Fruit fly (Drosophila melanogaster): ENCODE results near the gene Hmgcr.

Hmgcr gene

dm6 chr3R:23709508-23710208 is 23.5 kb upstream of the Hmgcr start, which contains the start of gene CG10301 (continued):
- no peak for TF ChIP-seq Scr (GFP tag; IDR thresholded peaks at IDR 0.05; ENCODE audit: partially characterized antibody)
- peak; percentile 56 for TF ChIP-seq ATbp (GFP tag; optimal IDR thresholded peaks at IDR 0.05)
- no peak for TF ChIP-seq maf-S (GFP tag; optimal IDR thresholded peaks at IDR 0.05)
- peak; percentile 45 for TF ChIP-seq nerfin-1 (tag; optimal IDR thresholded peaks at IDR 0.05)
- TF ChIP-seq Sox102F (GFP tag; optimal IDR thresholded peaks at IDR 0.05) = peak; percentile 70
- TF ChIP-seq gt (GFP tag; IDR thresholded peaks at IDR 0.05) = 0 out of 2 replicates have a peak, but pooled peaks have one; percentile 31
- TF ChIP-seq CG8281 (tag; optimal IDR thresholded peaks at IDR 0.05) = no peak
- TF ChIP-seq CG17612 (GFP tag; IDR thresholded peaks at IDR 0.05) = no peak
- TF ChIP-seq CG11504 (tag; optimal IDR thresholded peaks at IDR 0.05) = peak; percentile 67
- TF ChIP-seq emc (GFP tag; optimal IDR thresholded peaks at IDR 0.05) = no peak
- no peak for TF ChIP-seq CG11398 (GFP tag; optimal IDR thresholded peaks at IDR 0.05)
- TF ChIP-seq twi (tag; optimal IDR thresholded peaks at IDR 0.05) = peak; percentile 53
- TF ChIP-seq CG16815 (GFP tag; optimal IDR thresholded peaks at IDR 0.05) = peak; percentile 63
- peak; percentile 43 for TF ChIP-seq Abd-B (GFP tag; optimal IDR thresholded peaks at IDR 0.05)
- TF ChIP-seq h (optimal IDR thresholded peaks at IDR 0.05) = no peak
- no peak for TF ChIP-seq pb (GFP tag; optimal IDR thresholded peaks at IDR 0.05)
- no peak for TF ChIP-seq D (optimal IDR thresholded peaks at IDR 0.05)
- peak; percentile 61 for TF ChIP-seq D (GFP tag; optimal IDR thresholded peaks at IDR 0.05)
- peak; percentile 44 for TF ChIP-seq Usf (GFP tag; optimal IDR thresholded peaks at IDR 0.05)
- TF ChIP-seq CG42726 (GFP tag; IDR thresholded peaks at IDR 0.05; ENCODE audit: partially characterized antibody) = no peak
- TF ChIP-seq pum (GFP tag; optimal IDR thresholded peaks at IDR 0.05) = no peak
- TF ChIP-seq CG18476 (GFP tag; optimal IDR thresholded peaks at IDR 0.05) = peak; percentile 32
- no peak for TF ChIP-seq CG13624 (GFP tag; optimal IDR thresholded peaks at IDR 0.05)
- TF ChIP-seq CG3726 (GFP tag; IDR thresholded peaks at IDR 0.05) = no peak
- no peak for TF ChIP-seq CG13296 (GFP tag; optimal IDR thresholded peaks at IDR 0.05)
- peak; percentile 49; the same call in 1 of the 2 replicates for TF ChIP-seq CG32772 (GFP tag; IDR thresholded peaks at IDR 0.05)
- no peak for TF ChIP-seq CG1832 (GFP tag; optimal IDR thresholded peaks at IDR 0.05)
- no peak; the same call in 1 of the 2 replicates for TF ChIP-seq Ravus (GFP tag; IDR thresholded peaks at IDR 0.05)
- TF ChIP-seq CkIIα-i1 (GFP tag; IDR thresholded peaks at IDR 0.05) = no peak
- TF ChIP-seq Doc3 (GFP tag; IDR thresholded peaks at IDR 0.05; ENCODE audit: partially characterized antibody) = no peak
- no peak for TF ChIP-seq CG7928 (GFP tag; optimal IDR thresholded peaks at IDR 0.05)
- TF ChIP-seq CG30403 (GFP tag; optimal IDR thresholded peaks at IDR 0.05) = peak; percentile 54
- TF ChIP-seq Rfx (GFP tag; IDR thresholded peaks at IDR 0.05) = no peak
- peak; percentile 67 for TF ChIP-seq CG10209 (GFP tag; optimal IDR thresholded peaks at IDR 0.05)
- TF ChIP-seq sc (optimal IDR thresholded peaks at IDR 0.05) = no peak
- peak; percentile 50 for TF ChIP-seq sc (GFP tag; optimal IDR thresholded peaks at IDR 0.05)
- TF ChIP-seq Chrac-16 (GFP tag; optimal IDR thresholded peaks at IDR 0.05) = peak; percentile 68
- TF ChIP-seq CG6254 (GFP tag; optimal IDR thresholded peaks at IDR 0.05) = peak; percentile 67
- no peak for TF ChIP-seq NFAT (GFP tag; IDR thresholded peaks at IDR 0.05)
- TF ChIP-seq exex (tag; optimal IDR thresholded peaks at IDR 0.05) = no peak
- no peak for TF ChIP-seq shn (GFP tag; optimal IDR thresholded peaks at IDR 0.05)
- peak; percentile 1 for TF ChIP-seq CG11723 (GFP tag; optimal IDR thresholded peaks at IDR 0.05)
- no peak for TF ChIP-seq Oaz (GFP tag; IDR thresholded peaks at IDR 0.05)
- no peak for TF ChIP-seq CG2129 (GFP tag; IDR thresholded peaks at IDR 0.05; ENCODE audit: partially characterized antibody)
- TF ChIP-seq jigr1 (GFP tag; IDR thresholded peaks at IDR 0.05) = no peak
- peak; percentile 65 for TF ChIP-seq Oli (tag; optimal IDR thresholded peaks at IDR 0.05)
- TF ChIP-seq wor (GFP tag; IDR thresholded peaks at IDR 0.05) = no peak
- TF ChIP-seq HHEX (GFP tag; optimal IDR thresholded peaks at IDR 0.05) = peak; percentile 12
- TF ChIP-seq Six4 (GFP tag; optimal IDR thresholded peaks at IDR 0.05) = peak; percentile 73
- peak; percentile 74 for TF ChIP-seq CG17829 (tag; optimal IDR thresholded peaks at IDR 0.05)
- TF ChIP-seq crol (GFP tag; IDR thresholded peaks at IDR 0.05) = no peak
